Worm (Caenorhabditis elegans): ENCODE measurements around the gene trpl-5.

DNA sequence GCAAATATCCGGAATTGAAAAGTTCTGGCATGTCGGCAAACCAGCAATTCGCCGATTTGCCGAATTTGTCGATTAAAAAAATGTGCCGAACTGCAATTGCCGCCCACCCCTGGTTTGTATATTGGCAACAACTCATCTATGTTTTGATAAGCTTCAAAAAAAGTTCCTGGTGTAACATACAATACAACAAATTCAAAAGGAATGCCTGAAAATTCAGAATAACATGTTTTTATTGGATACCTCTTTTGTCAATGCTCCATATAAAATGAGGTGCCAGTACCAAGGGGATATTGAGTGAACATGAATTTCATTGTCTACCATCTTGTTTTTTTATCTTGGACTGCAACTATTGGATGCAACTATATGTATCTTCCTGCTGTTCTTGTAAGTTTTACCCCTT, 9.2 kb downstream of the trpl-5 start, which contains the start of gene T16A1.4:
- TF ChIP-seq ceh-90 (tag; optimal IDR thresholded peaks at IDR 0.05), result no peak
- no peak for TF ChIP-seq jun-1 (tag; optimal IDR thresholded peaks at IDR 0.05)
- no peak for TF ChIP-seq nhr-12 (tag; optimal IDR thresholded peaks at IDR 0.05)
- no peak for TF ChIP-seq lir-3 (tag; optimal IDR thresholded peaks at IDR 0.05; ENCODE audit: poor library complexity)
- no peak for TF ChIP-seq nhr-28 (tag; optimal IDR thresholded peaks at IDR 0.05)
- no peak for TF ChIP-seq lin-13 (GFP tag; optimal IDR thresholded peaks at IDR 0.05)
- no peak for TF ChIP-seq ama-1 (optimal IDR thresholded peaks at IDR 0.05)

Data from whole organism, L1 larva.